Worm (Caenorhabditis elegans): ENCODE data around the gene nfx-1.

DNA sequence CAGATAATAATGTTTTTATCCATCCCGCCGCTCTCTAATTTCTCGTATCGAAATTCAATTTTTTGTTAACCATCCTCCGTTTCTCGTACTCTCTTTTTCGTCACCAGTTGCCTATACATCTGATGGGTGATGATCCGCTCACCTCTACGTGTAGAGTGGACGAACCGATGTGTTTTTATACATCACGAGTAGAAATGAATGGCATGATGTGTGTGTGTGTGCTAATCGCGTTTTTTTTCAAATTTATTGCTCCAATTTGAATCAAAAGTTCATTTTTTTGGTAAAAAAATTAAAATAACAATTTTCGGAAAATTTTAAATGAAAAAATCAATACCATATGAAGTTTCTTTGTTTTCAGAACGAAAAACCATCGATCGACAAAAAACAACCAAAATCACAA, 19.2 kb upstream of the nfx-1 start:
- no peak for TF ChIP-seq madf-8 (GFP tag; conservative IDR thresholded peaks at IDR 0.05)
- TF ChIP-seq tbp1 (GFP tag; optimal IDR thresholded peaks at IDR 0.05): no peak
- no peak for TF ChIP-seq lin-26 (GFP tag; IDR thresholded peaks at IDR 0.05)
- no peak for TF ChIP-seq sptf-2 (GFP tag; optimal IDR thresholded peaks at IDR 0.05)
- TF ChIP-seq madf-3 (GFP tag; IDR thresholded peaks at IDR 0.05): no peak
- TF ChIP-seq pha-4 (tag; optimal IDR thresholded peaks at IDR 0.05): no peak

All from whole organism, young adult.